Worm (Caenorhabditis elegans): ENCODE data around the gene R02D5.10.
A peak's percentile ranks its signal among the peaks of the same experiment; 100 is the strongest.

R02D5.10 gene

DNA sequence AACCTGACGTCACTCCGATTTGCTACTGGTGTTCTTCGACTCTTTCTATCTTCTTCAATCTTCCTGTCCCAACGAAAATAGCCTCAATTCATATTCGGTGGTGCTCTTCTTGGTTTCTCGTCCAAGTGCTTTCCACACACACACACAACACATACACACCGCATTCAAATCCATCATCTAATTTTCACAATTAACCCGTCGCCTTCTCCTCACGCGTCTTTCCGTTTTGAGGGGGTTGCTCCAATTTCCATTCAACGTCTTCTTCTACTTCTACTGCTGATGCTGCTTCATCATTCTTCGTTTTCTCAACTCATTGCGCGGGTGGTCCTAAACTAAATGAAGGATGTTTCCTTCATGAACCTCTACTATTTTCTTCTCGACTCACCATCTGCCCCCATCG, 9.0 kb downstream of the R02D5.10 start (continued):
- peak; percentile 23 for TF ChIP-seq C08G9.2 (tag; optimal IDR thresholded peaks at IDR 0.05)
- no peak for TF ChIP-seq madf-2 (tag; optimal IDR thresholded peaks at IDR 0.05)
- TF ChIP-seq rnt-1 (tag; optimal IDR thresholded peaks at IDR 0.05), result no peak
- TF ChIP-seq nfya-1 (tag; optimal IDR thresholded peaks at IDR 0.05), result no peak
- TF ChIP-seq ceh-45 (GFP tag; IDR thresholded peaks at IDR 0.05), result no peak

DNA sequence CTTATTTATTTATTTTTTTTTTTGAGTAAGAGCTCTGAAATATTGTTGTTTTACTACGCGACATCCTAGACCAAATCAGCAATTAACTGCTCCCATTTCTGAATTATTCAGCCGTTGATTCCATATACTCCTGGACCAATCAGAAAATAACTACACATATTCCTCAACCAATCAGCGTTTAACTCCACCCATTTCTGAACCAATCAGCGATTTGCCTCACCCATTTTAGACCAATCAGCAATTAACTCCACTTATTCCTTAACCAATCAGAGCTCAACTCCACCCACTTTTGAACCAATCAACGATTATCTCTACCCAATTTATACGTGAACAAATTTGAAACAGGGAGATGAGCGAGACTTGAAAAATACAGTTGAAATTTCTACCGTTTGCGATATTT, 11.6 kb downstream of the R02D5.10 start:
- TF ChIP-seq nfya-1 (tag; optimal IDR thresholded peaks at IDR 0.05), result peak; percentile 84
- TF ChIP-seq madf-2 (tag; optimal IDR thresholded peaks at IDR 0.05), result no peak
- no peak for TF ChIP-seq odd-2 (tag; optimal IDR thresholded peaks at IDR 0.05)

DNA sequence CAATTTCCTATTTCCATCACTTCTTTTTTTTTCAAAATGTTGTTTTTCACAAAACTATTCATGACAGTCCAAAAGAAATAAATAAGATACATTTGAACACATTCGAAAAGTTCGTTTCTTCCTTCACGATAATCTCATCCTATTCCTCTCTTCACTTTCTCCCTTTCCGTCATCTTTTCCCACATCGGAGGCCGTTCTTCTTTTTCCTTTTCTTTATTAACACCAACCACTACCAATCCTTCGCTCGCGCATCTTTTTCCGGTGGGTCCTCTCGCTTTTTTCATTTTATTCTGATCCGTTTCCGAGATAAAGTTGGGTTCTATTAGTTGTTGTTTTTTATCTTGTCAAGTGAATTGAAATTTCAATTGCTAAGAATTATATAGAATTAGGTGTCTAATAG, 13.4 kb downstream of the R02D5.10 start:
- TF ChIP-seq hlh-15 (tag; optimal IDR thresholded peaks at IDR 0.05) (no peak), ceh-9 (tag; optimal IDR thresholded peaks at IDR 0.05) (no peak), unc-3 (GFP tag; conservative IDR thresholded peaks at IDR 0.05) (no peak), unc-3 (tag; optimal IDR thresholded peaks at IDR 0.05) (no peak), hlh-8 (tag; optimal IDR thresholded peaks at IDR 0.05) (no peak), pros-1 (tag; optimal IDR thresholded peaks at IDR 0.05) (no peak), ceh-19 (GFP tag; optimal IDR thresholded peaks at IDR 0.05) (no peak), C38D4.7 (GFP tag; optimal IDR thresholded peaks at IDR 0.05) (no peak), hlh-13 (GFP tag; optimal IDR thresholded peaks at IDR 0.05) (no peak)

DNA sequence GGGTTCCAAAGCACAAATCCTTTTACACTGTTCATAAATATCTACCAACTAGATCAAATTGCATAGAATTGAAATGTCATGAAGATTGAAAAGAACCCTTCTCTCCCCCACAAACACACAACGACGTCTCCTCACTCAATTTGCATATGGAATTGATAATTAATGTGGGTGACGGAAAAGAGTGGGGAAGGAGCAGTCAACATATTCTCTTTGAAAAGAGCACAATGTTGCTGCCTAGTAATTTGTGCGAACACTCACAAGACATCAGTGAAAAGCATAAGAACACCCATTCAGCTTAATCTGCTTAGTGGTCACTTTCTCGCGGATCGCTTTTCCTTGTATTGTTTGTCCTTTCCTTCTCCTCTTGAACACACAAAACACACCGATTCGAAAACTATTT, 14.4 kb downstream of the R02D5.10 start:
- TF ChIP-seq ceh-6 (GFP tag; optimal IDR thresholded peaks at IDR 0.05), result peak; percentile 40
- TF ChIP-seq unc-42 (tag; optimal IDR thresholded peaks at IDR 0.05), result peak; percentile 74
- no peak for TF ChIP-seq madf-2 (tag; optimal IDR thresholded peaks at IDR 0.05)
- TF ChIP-seq K02D7.2 (tag; optimal IDR thresholded peaks at IDR 0.05), result no peak
- TF ChIP-seq ceh-31 (tag; optimal IDR thresholded peaks at IDR 0.05), result peak; percentile 20

DNA sequence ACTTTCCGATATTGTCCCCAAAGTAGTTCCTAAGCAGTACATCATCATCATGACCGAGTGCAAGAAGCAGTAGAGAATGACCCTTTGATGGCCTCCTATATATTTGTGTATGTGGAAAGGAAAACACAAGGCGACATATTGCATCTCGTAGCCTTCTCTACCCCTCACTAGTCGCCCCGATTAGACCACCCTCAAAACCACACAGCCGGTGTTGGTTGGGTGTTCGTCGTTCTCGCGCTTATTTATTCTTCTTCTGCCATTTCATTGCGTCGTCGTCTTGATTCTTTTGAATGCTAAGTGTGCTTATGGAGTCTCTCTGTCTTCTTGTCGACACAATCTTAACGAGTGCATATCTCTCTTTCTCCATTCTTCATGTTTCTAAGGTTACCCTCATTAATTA, 16.1 kb downstream of the R02D5.10 start:
- TF ChIP-seq elt-2 (tag; optimal IDR thresholded peaks at IDR 0.05) (peak; percentile 29), ceh-31 (tag; optimal IDR thresholded peaks at IDR 0.05) (peak; percentile 29), hlh-30 (tag; optimal IDR thresholded peaks at IDR 0.05; ENCODE audit: insufficient read depth) (no peak), ceh-34 (tag; optimal IDR thresholded peaks at IDR 0.05) (peak; percentile 18), sdc-2 (tag; optimal IDR thresholded peaks at IDR 0.05) (no peak), nfya-1 (tag; optimal IDR thresholded peaks at IDR 0.05) (peak; percentile 32), tbx-2 (tag; optimal IDR thresholded peaks at IDR 0.05) (peak; percentile 40)

DNA sequence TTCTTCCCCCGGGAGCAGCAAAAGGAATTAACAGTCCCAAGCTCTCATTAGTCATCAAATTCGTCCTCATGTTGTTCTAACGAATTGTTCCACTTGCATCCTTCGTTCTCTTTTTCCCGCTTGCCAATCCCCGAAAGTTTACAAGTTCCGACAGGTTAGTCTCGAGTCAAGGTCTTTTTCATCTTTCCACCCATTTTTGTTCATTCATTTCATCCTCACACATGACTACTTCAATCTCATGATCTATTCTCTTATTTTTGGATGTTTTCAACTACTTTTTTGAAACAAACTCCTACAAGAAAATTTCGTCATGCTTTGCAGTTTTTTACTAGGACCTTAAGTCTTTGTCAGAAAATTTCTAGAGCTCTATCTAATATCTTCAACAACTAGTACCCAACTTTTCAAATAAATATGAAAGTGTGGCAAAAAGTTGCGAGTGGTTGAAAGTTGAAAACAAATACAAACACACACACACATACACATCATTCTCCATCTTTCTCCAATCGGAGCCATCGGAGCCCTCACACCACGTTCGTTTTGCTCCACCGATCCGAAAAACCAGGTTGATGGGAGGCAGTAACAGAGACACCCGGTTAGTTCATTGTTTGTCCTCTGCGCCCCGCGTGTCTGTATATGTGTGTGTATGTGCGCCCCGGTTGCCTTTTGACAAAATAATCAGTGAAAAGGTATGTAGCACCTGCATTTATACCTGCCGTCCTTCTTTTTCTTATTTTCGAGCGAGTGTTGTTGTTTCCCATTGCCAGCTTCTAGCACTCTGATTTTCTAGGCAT, 17.2 kb downstream of the R02D5.10 start:
- TF ChIP-seq ceh-22 (tag; optimal IDR thresholded peaks at IDR 0.05), result no peak
- no peak for TF ChIP-seq lim-6 (tag; optimal IDR thresholded peaks at IDR 0.05)
- TF ChIP-seq ceh-9 (tag; optimal IDR thresholded peaks at IDR 0.05), result no peak
- TF ChIP-seq eyg-1 (tag; optimal IDR thresholded peaks at IDR 0.05), result no peak

DNA sequence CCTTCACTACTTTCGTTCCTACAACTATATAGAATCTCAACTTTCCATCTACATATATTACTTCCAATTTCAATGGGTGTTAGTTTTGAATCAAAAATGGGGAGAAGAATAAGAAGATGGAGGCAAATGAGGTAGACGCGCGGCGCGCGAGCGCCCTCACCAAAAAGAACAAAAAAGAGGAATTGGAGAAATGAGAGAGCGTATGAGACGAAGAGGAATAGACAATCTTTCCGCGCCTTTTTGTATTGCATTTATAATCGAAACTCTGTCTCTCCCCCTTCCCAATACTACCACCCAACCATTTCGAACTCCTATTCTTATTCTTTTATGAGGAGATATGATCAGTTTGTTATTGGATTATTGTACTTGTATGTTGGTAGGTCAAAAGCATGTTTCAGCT, 18.5 kb downstream of the R02D5.10 start:
- TF ChIP-seq eyg-1 (tag; optimal IDR thresholded peaks at IDR 0.05) (no peak), syd-9 (tag; optimal IDR thresholded peaks at IDR 0.05) (no peak), ceh-31 (tag; optimal IDR thresholded peaks at IDR 0.05) (peak; percentile 15), ama-1 (optimal IDR thresholded peaks at IDR 0.05) (no peak)

Measured in whole organism, late embryonic.